Worm (Caenorhabditis elegans) whole organism, midembryonic: ENCODE measurements around the gene uvs-1.

Experiments used
- med-1 ChIP-seq: sonication (generic microtip); optimal IDR thresholded peaks from 2 replicates; lab custom pipeline; 2017; ENCODE audit warnings: missing genetic modification characterization, mild to moderate bottlenecking, missing compliant biosample characterization, antibody characterized with exemption, missing genetic modification reagents; ENCODE audit not compliant: insufficient read depth
- tab-1 ChIP-seq: fragments of 200-800 bp; sonication (Bioruptor generic); IDR thresholded peaks from 2 replicates; pipeline ENCODE4 v1.3.6; 2022; ENCODE audit warnings: missing genetic modification characterization, missing compliant biosample characterization

DNA sequence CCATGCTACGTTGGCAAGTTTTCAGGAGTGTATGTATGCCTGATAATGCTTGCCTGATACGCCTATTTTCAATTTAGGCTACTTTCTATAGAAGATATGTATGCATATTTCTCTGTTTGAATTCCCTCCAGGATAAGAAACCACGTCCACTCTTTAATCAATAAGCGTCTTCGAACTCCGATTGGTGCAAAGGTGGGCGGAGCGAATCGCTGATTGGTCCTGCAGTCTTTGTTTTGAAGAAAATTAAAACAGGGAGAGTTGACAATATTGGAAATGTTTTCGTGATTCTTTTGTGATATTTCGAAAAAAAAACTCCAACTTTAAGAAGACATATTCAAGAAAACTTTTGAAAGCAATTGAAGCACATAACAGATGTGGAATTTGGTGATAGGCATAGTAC is 42.1 kb downstream of the uvs-1 start:
- TF ChIP-seq tab-1 (GFP tag; lab: Robert Waterston, UW) (no peak), med-1 (GFP tag; lab: Kevin White, UChicago) (no peak)
